Worm (Caenorhabditis elegans) whole organism, dauer: ENCODE results near the gene srw-68.
"Not testable (repeated sequence)": the region's sequence is repeated elsewhere in the genome, so short reads cannot be mapped to it uniquely, and the experiment has no call there.

Experiments used
- unc-62 ChIP-seq: sonication (generic microtip); optimal IDR thresholded peaks from 2 replicates; lab custom pipeline; 2017; ENCODE audit warnings: missing biosample characterization, missing genetic modification reagents, missing genetic modification characterization

Gene srw-68

DNA sequence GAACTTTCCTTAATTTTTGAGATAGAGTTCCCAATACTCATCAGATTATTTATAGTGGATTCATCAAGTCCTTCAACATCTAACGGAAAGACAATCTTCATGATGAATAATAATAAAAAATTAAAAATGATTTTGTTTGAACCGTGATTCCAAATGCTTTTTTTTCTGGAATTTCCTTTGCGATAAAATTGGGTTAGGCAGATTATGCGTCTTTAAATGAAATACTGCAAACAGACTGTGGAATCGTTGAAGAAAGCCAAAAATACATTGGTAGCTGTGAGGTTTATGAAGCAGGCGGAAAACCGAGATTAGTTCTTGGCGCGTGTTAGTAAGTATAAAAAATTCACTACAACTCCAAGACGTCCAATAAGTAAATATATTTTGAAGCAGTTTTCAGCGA lies at the start of gene srw-68:
Gene srw-68 (minus strand): TSS at position 101 of the 400 bp plus-strand sequence.
- no peak for TF ChIP-seq unc-62 (GFP tag; lab: Kevin White, UChicago)

ce11 chrV:7472815-7473214 lies 46.3 kb upstream of the srw-68 start, which contains the start of gene str-28:
Gene str-28, minus strand, starts transcription at chrV:7472915.
- no peak for TF ChIP-seq unc-62 (GFP tag; lab: Kevin White, UChicago)

ce11 chrV:7465509-7465908 lies 39.0 kb upstream of the srw-68 start, which contains the start of gene F25E5.1:
Gene F25E5.1, plus strand, starts transcription at chrV:7465884.
- TF ChIP-seq unc-62 (GFP tag; lab: Kevin White, UChicago) = no peak

DNA sequence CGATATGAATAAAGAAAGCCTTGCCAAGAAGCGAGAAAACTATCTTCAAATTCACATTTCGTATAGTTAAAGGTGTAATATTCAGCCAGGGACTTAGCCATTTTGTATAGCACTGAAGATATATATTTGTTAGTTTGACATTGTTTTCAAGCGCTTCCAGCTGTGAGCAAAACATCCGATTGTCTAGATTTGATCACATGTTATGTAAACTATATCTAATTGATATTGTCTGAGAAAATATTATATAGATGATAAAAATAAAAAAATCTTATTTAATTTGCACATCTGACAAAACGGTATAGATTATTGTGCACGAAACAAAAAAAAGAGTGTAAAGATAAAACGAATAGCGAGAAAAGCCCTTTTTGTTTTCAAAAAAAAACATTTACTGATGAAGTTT lies 38.2 kb upstream of the srw-68 start, which contains the start of gene srh-89:
Gene srh-89 (minus strand): TSS at position 101 of the 400 bp plus-strand sequence.
- TF ChIP-seq unc-62 (GFP tag; lab: Kevin White, UChicago) = no peak

ce11 chrV:7460898-7461297 lies 34.4 kb upstream of the srw-68 start, which contains the start of gene srh-92:
Gene srh-92, minus strand, starts transcription at chrV:7460998.
- TF ChIP-seq unc-62 (GFP tag; lab: Kevin White, UChicago) = no peak

ce11 chrV:7455008-7455407 lies 28.5 kb upstream of the srw-68 start, which contains the start of gene F25E5.2:
Gene F25E5.2, plus strand, starts transcription at chrV:7455308.
- TF ChIP-seq unc-62 (GFP tag; lab: Kevin White, UChicago) = no peak

ce11 chrV:7454236-7454635 lies 27.7 kb upstream of the srw-68 start, which contains the start of gene try-8:
Gene try-8, minus strand, starts transcription at chrV:7454336.
- no peak for TF ChIP-seq unc-62 (GFP tag; lab: Kevin White, UChicago)

DNA sequence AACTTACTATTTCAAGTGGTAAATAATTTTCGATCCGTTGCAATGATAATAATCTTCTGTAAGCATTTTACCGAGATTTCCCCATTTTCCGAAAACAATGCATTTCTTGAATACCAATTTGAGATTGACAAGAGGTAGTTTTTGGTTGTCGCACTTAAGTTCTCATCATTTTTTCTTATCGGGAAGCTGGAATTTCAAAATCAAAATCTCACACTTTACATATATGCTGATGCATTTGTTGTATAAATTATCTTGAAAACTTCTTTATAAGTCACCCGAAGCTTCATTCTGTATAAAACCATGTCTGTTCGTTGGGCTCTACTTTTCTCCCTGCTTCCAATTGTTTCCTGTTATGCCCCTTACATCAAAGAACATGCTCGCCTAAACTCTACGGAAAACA lies 24.9 kb upstream of the srw-68 start, which contains the start of gene try-11:
Gene try-11 (plus strand): TSS at position 301 of the 400 bp plus-strand sequence.
- no peak for TF ChIP-seq unc-62 (GFP tag; lab: Kevin White, UChicago)

DNA sequence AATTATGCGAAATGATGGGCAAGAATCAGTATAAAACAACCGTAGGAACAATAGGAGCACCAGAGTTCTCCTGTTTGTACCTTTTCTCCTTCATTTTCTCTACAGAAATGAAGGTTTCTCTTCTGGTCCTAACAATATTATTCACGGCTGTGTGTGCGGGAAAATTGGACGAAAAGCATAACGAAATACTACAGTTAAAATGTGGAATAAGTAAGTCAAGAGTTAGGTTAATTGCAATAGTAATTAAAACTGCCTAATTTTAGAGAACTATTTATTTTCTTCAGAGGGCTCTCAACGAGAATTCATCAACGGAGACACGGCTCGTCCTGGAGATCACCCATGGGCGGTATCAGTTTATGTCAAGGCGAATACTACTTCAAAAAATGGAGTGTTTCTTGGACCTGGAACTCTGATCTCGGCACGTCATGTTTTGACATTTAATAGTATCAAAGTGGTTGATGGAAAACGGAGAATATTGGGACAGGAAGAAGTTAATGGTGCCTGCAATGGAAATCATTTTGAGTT lies 22.9 kb upstream of the srw-68 start, which contains the start of gene try-12:
Gene try-12 (plus strand): TSS at position 51 of the 525 bp plus-strand sequence.
- TF ChIP-seq unc-62 (GFP tag; lab: Kevin White, UChicago) = no peak

DNA sequence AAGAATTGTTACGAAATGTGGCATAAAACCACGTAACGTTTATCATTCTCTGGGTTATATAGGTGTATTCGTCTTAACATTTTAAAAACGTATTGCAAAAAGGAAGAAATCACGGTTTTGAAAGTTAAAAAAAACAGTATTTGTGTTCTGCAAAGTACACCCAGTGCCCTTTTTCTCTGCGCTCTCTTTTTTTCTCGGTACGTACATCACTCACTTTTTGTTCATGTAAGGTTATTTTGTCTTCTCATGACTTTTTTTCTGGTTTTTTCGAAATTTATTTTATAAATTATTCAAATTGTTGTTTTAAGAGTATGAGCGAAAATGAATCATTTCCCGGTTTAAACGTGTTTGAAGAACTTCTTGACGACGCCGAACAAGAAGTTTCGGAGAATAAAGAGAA lies 20.5 kb upstream of the srw-68 start, which contains the start of gene F25E5.5:
Gene F25E5.5 (plus strand): TSS at position 301 of the 400 bp plus-strand sequence.
- TF ChIP-seq unc-62 (GFP tag; lab: Kevin White, UChicago) = no peak

- TF ChIP-seq unc-62 (GFP tag; lab: Kevin White, UChicago) = not testable (repeated sequence)
These were observed 17.8 kb upstream of the srw-68 start, which contains the start of gene nhr-141 for ce11 chrV:7444331-7444730. Gene nhr-141, plus strand, starts transcription at chrV:7444661.

DNA sequence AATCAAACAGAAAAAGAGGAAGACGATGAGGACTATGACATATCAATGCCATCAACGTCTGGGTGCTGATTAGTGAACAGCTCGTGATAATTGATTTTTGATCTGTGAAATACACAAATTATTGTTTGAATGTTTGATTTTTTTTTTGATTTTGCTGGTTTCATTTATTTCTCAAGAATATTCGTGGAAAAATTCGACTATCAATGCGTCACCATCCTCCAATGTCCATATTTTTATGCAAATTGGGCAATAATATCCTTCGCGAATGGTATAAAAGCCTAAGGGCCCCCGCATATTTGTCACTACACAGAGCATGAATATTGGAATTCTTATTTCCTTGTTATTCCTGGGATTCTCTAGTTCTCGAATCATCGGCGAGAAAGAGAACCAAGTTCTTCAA lies 13.3 kb upstream of the srw-68 start, which contains the start of gene try-13:
Gene try-13 (plus strand): TSS at position 301 of the 400 bp plus-strand sequence.
- no peak for TF ChIP-seq unc-62 (GFP tag; lab: Kevin White, UChicago)

DNA sequence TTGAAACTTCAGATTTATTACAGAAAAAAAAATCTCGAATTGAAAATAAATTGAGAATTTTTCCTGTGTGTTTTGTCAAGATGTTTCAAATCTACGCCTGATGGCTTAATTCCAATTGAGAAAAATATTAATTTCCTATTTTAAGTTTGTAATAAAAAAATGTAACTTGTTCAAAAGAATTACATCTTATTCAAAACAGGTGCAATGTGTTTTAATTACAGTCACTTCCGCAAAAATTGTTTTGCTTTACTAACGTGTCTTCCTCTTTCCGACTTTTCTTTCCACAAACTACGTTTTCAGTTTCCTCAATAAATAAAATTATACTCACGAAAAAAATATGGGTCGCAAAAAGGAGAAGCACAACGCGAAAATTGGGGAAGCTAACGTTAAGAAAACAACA lies 11.5 kb upstream of the srw-68 start, which contains the start of gene F25E5.16:
Gene F25E5.16 (plus strand): TSS at position 301 of the 400 bp plus-strand sequence.
- no peak for TF ChIP-seq unc-62 (GFP tag; lab: Kevin White, UChicago)

DNA sequence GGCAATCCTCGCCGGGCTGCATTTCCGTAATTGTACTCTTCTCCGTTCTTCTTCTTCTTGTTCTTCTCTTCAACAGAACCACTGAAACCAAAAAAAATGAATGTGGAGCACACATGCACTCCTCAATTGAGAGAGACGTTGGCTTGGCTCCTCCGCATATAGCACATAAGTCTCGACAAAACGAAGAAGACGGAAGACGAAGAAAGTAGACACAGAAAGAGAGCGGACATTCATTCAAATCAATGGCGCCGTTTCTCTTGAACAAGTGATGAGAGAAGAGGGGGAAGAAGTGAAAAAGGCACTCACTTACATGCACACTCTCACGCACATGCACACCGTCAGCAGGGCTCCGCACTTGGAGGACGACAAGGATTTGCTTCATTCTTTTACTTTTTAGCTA lies 11.0 kb upstream of the srw-68 start, which contains the start of gene F25E5.9:
Gene F25E5.9 (minus strand): TSS at position 382 of the 400 bp plus-strand sequence.
- no peak for TF ChIP-seq unc-62 (GFP tag; lab: Kevin White, UChicago)

DNA sequence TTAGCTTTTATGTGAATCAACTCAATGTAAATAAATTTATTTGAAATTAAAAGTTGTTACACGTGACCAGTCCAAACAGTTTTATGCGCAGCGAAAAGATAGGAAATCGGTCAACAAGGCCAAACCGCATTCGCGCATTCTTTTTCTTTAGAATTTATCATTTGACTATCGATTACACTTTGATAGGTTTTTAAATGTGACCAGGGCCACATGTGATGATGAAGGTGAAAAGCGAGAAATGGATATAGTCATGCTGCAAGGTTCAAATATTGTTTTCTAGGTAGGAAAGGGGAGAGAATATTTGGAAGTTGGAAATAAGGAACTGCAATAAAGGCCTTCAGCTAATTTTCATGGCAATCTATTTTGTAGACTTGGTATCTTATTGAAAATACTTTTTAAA lies 10.4 kb upstream of the srw-68 start:
- TF ChIP-seq unc-62 (GFP tag; lab: Kevin White, UChicago) = no peak

DNA sequence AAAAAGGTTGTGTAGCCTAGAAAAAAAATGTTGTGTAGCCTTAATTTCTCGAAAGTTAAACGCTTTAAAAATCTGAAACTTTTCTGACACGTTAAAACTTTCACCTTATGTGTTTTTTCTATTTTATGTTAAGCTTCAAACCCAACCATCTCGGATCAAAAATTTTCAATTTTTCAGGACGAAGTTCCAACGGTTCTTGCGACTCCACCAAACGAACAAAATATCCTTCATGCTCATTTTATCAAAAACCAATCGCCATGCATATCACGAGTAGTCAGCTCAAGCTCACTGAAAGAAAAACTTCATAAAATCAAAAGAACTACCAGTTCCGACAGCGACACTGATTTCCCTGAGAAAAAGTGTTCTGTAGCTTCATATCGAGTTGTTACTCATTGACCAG lies 10.0 kb upstream of the srw-68 start:
- TF ChIP-seq unc-62 (GFP tag; lab: Kevin White, UChicago) = no peak
